Fruit fly (Drosophila melanogaster) whole organism, adult: ENCODE results near the gene CG33669.

Source experiments
- Clk ChIP-seq: fragments of 200-800 bp; sonication (Bioruptor generic); optimal IDR thresholded peaks from 2 replicates; lab custom pipeline; 2017; ENCODE audit warnings: missing biosample characterization, missing genetic modification characterization
- tj ChIP-seq: fragments of 200-800 bp; sonication (Bioruptor generic); optimal IDR thresholded peaks from 3 replicates; lab custom pipeline; 2017; ENCODE audit warnings: missing biosample characterization, mild to moderate bottlenecking, missing genetic modification characterization, moderate library complexity

Gene CG33669

dm6 chrX:6350213-6350679 lies 49.7 kb downstream of the CG33669 start, which contains the start of the genes ND-B16.6 and kdn:
TSS of gene ND-B16.6 (minus strand) at chrX:6350401.
TSS of gene kdn (plus strand) at chrX:6350629.
- TF ChIP-seq Clk (GFP tag; lab: Kevin White, UChicago): no peak
- peak; percentile 37 for TF ChIP-seq tj (GFP tag; lab: Kevin White, UChicago)
